Worm (Caenorhabditis elegans) whole organism, L3 larva: Measurements from ENCODE around the gene cdr-6.

Experiments
- ZK546.5 ChIP-seq: sonication (generic microtip); optimal IDR thresholded peaks from 2 replicates; lab custom pipeline; 2017; ENCODE audit warnings: missing biosample characterization, missing genetic modification characterization
- ceh-9 ChIP-seq: sonication (generic microtip); optimal IDR thresholded peaks from 2 replicates; lab custom pipeline; 2018; ENCODE audit warnings: missing biosample characterization, missing genetic modification characterization
- daf-12 ChIP-seq: fragments of 150-350 bp; optimal IDR thresholded peaks from 2 replicates; lab custom pipeline; 2014; ENCODE audit warnings: missing biosample characterization, missing genetic modification reagents, missing genetic modification characterization
- fkh-2 ChIP-seq: fragments of 150-350 bp; optimal IDR thresholded peaks from 2 replicates; lab custom pipeline; 2014; ENCODE audit warnings: missing biosample characterization, missing genetic modification reagents, missing genetic modification characterization
- lin-39 ChIP-seq: fragments of 150-350 bp; optimal IDR thresholded peaks from 2 replicates; lab custom pipeline; 2018; ENCODE audit warnings: missing biosample characterization, missing genetic modification reagents, missing genetic modification characterization
- lsy-12 ChIP-seq: sonication (generic microtip); optimal IDR thresholded peaks from 2 replicates; lab custom pipeline; 2016; ENCODE audit warnings: mild to moderate bottlenecking, missing genetic modification characterization, missing compliant biosample characterization
- mdl-1 ChIP-seq: fragments of 150-350 bp; optimal IDR thresholded peaks from 2 replicates; lab custom pipeline; 2014; ENCODE audit warnings: missing biosample characterization, missing genetic modification characterization
- nhr-28 ChIP-seq: fragments of 150-350 bp; optimal IDR thresholded peaks from 2 replicates; lab custom pipeline; 2014; ENCODE audit warnings: missing biosample characterization, missing genetic modification characterization
- nhr-67 ChIP-seq: fragments of 150-350 bp; optimal IDR thresholded peaks from 2 replicates; lab custom pipeline; 2014; ENCODE audit warnings: missing biosample characterization, missing genetic modification characterization
- snpc-4 ChIP-seq: fragments of 150-350 bp; optimal IDR thresholded peaks from 2 replicates; lab custom pipeline; 2014; ENCODE audit warnings: missing biosample characterization, missing genetic modification characterization
- tbx-2 ChIP-seq: sonication (generic microtip); optimal IDR thresholded peaks from 2 replicates; lab custom pipeline; 2016; ENCODE audit warnings: mild to moderate bottlenecking, missing genetic modification characterization, missing compliant biosample characterization
- unc-39 ChIP-seq: sonication (generic microtip); optimal IDR thresholded peaks from 4 replicates; lab custom pipeline; 2017; ENCODE audit warnings: missing biosample characterization, missing genetic modification characterization
- ztf-11 ChIP-seq: fragments of 150-350 bp; optimal IDR thresholded peaks from 2 replicates; lab custom pipeline; 2014; ENCODE audit warnings: missing biosample characterization, missing genetic modification characterization

- TF ChIP-seq unc-39 (tag; lab: Kevin White, UChicago) (no peak), lin-39 (no peak), ZK546.5 (tag; lab: Kevin White, UChicago) (no peak), ceh-9 (no peak), tbx-2 (tag; lab: Kevin White, UChicago) (no peak), nhr-28 (tag; lab: Kevin White, UChicago) (no peak), snpc-4 (tag; lab: Kevin White, UChicago) (no peak), fkh-2 (no peak), ztf-11 (tag; lab: Kevin White, UChicago) (no peak), lsy-12 (tag; lab: Kevin White, UChicago) (no peak), daf-12 (no peak), nhr-67 (tag; lab: Kevin White, UChicago) (no peak), mdl-1 (tag; lab: Kevin White, UChicago) (no peak)
Observed at ce11 chrV:12369437-12369836, 44.1 kb downstream of the cdr-6 start, which contains the start of gene gcy-13.
